Worm (Caenorhabditis elegans) whole organism, young adult: ENCODE data around the gene npl-10.

Experiments used
- F10E7.11 ChIP-seq: sonication (generic microtip); optimal IDR thresholded peaks from 2 replicates; lab custom pipeline; 2017; ENCODE audit warnings: mild to moderate bottlenecking, missing genetic modification characterization, moderate library complexity, missing compliant biosample characterization
- F22D6.2 ChIP-seq: sonication (generic microtip); optimal IDR thresholded peaks from 2 replicates; lab custom pipeline; 2016; ENCODE audit warnings: mild to moderate bottlenecking, missing genetic modification characterization, missing compliant biosample characterization
- F37B4.10 ChIP-seq: fragments of 200-800 bp; sonication (Bioruptor generic); IDR thresholded peaks from 2 replicates; pipeline ENCODE4 v1.3.6; 2022; ENCODE audit warnings: missing genetic modification characterization, missing compliant biosample characterization
- F39B2.1 ChIP-seq: fragments of 200-800 bp; sonication (Bioruptor generic); IDR thresholded peaks from 2 replicates; pipeline ENCODE4 v1.3.6; 2022; ENCODE audit warnings: missing genetic modification reagents, missing genetic modification characterization, missing compliant biosample characterization
- K11D2.4 ChIP-seq: fragments of 200-800 bp; sonication (Bioruptor generic); IDR thresholded peaks from 2 replicates; pipeline ENCODE4 v1.3.6; 2022; ENCODE audit warnings: missing genetic modification reagents, missing genetic modification characterization, missing compliant biosample characterization
- K12H6.12 ChIP-seq: fragments of 200-800 bp; sonication (Bioruptor generic); optimal IDR thresholded peaks from 2 replicates; lab custom pipeline; 2018; ENCODE audit warnings: mild to moderate bottlenecking, missing genetic modification characterization, missing compliant biosample characterization
- T07F8.4 ChIP-seq: sonication (generic microtip); optimal IDR thresholded peaks from 2 replicates; lab custom pipeline; 2016; ENCODE audit warnings: mild to moderate bottlenecking, missing genetic modification characterization, moderate library complexity, missing compliant biosample characterization
- Y53F4B.3 ChIP-seq: fragments of 200-800 bp; sonication (Bioruptor generic); IDR thresholded peaks from 2 replicates; pipeline ENCODE4 v1.3.6; 2022; ENCODE audit warnings: missing genetic modification reagents, missing genetic modification characterization, missing compliant biosample characterization
- Y56A3A.18 ChIP-seq: fragments of 200-800 bp; sonication (Bioruptor generic); IDR thresholded peaks from 2 replicates; pipeline ENCODE4 v1.3.6; 2022; ENCODE audit warnings: missing genetic modification reagents, missing genetic modification characterization, missing compliant biosample characterization
- Y67H2A.10 ChIP-seq: fragments of 200-800 bp; sonication (Bioruptor generic); conservative IDR thresholded peaks from 2 replicates; pipeline ENCODE4 v1.3.6; 2022; ENCODE audit warnings: missing genetic modification reagents, missing genetic modification characterization, missing compliant biosample characterization
- Y79H2A.3 ChIP-seq: fragments of 200-800 bp; sonication (Bioruptor generic); conservative IDR thresholded peaks from 2 replicates; pipeline ENCODE4 v1.3.6; 2022; ENCODE audit warnings: missing genetic modification reagents, missing genetic modification characterization, missing compliant biosample characterization
- Y95B8A.8 ChIP-seq: fragments of 200-800 bp; sonication (Bioruptor generic); IDR thresholded peaks from 2 replicates; pipeline ENCODE4 v1.3.6; 2022; ENCODE audit warnings: missing genetic modification reagents, missing genetic modification characterization, missing compliant biosample characterization
- aptf-2 ChIP-seq: fragments of 200-800 bp; sonication (Bioruptor generic); conservative IDR thresholded peaks from 2 replicates; pipeline ENCODE4 v1.3.6; 2022; ENCODE audit warnings: missing genetic modification reagents, missing genetic modification characterization, missing compliant biosample characterization
- atf-7 ChIP-seq: sonication (generic microtip); optimal IDR thresholded peaks from 2 replicates; lab custom pipeline; 2017; ENCODE audit warnings: mild to moderate bottlenecking, missing genetic modification characterization, missing compliant biosample characterization
- bed-1 ChIP-seq: fragments of 200-800 bp; sonication (Bioruptor generic); IDR thresholded peaks from 2 replicates; pipeline ENCODE4 v1.3.6; 2022; ENCODE audit warnings: missing genetic modification reagents, missing genetic modification characterization, missing compliant biosample characterization
- cebp-1 ChIP-seq, 2 experiments: fragments of 200-800 bp in 1 of 2; sonication (Bioruptor generic) in 1 of 2; sonication (generic microtip) in 1 of 2; IDR thresholded peaks in 1 of 2; optimal IDR thresholded peaks in 1 of 2; 2 replicates each; pipeline versions ENCODE4 v1.3.6 to Lab custom; 2017 to 2022; ENCODE audit warnings: missing compliant biosample characterization in 2 of 2, missing genetic modification characterization in 2 of 2, mild to moderate bottlenecking in 1 of 2, missing genetic modification reagents in 1 of 2, moderate library complexity in 1 of 2
- ceh-27 ChIP-seq: fragments of 200-800 bp; sonication (Bioruptor generic); optimal IDR thresholded peaks from 2 replicates; lab custom pipeline; 2018; ENCODE audit warnings: mild to moderate bottlenecking, missing genetic modification characterization, moderate library complexity, missing compliant biosample characterization
- ceh-58 ChIP-seq: fragments of 200-800 bp; sonication (Bioruptor generic); IDR thresholded peaks from 2 replicates; pipeline ENCODE4 v1.3.6; 2022; ENCODE audit warnings: missing genetic modification characterization, missing compliant biosample characterization
- ceh-79 ChIP-seq: sonication (generic microtip); optimal IDR thresholded peaks from 2 replicates; lab custom pipeline; 2017; ENCODE audit warnings: mild to moderate bottlenecking, missing genetic modification characterization, missing compliant biosample characterization
- chd-7 ChIP-seq: sonication (generic microtip); optimal IDR thresholded peaks from 2 replicates; lab custom pipeline; 2016; ENCODE audit warnings: mild to moderate bottlenecking, missing genetic modification characterization, moderate library complexity, missing compliant biosample characterization
- dox-1 ChIP-seq: fragments of 200-800 bp; sonication (Bioruptor generic); IDR thresholded peaks from 2 replicates; pipeline ENCODE4 v1.3.6; 2022; ENCODE audit warnings: missing genetic modification reagents, missing genetic modification characterization, missing compliant biosample characterization
- efl-1 ChIP-seq: fragments of 150-350 bp; optimal IDR thresholded peaks from 2 replicates; lab custom pipeline; 2014; ENCODE audit warnings: missing biosample characterization, missing genetic modification reagents, missing genetic modification characterization
- egl-18 ChIP-seq: fragments of 200-800 bp; sonication (Bioruptor generic); IDR thresholded peaks from 2 replicates; pipeline ENCODE4 v1.3.6; 2022; ENCODE audit warnings: missing genetic modification reagents, missing genetic modification characterization, missing compliant biosample characterization
- egrh-3 ChIP-seq: fragments of 200-800 bp; sonication (Bioruptor generic); IDR thresholded peaks from 2 replicates; pipeline ENCODE4 v1.3.6; 2022; ENCODE audit warnings: missing genetic modification reagents, missing genetic modification characterization, missing compliant biosample characterization
- ets-4 ChIP-seq: fragments of 200-800 bp; sonication (Bioruptor generic); optimal IDR thresholded peaks from 2 replicates; lab custom pipeline; 2018; ENCODE audit warnings: mild to moderate bottlenecking, missing genetic modification characterization, missing compliant biosample characterization
- hlh-26 ChIP-seq: fragments of 200-800 bp; sonication (Bioruptor generic); conservative IDR thresholded peaks from 2 replicates; pipeline ENCODE4 v1.3.6; 2022; ENCODE audit warnings: missing genetic modification reagents, missing genetic modification characterization, missing compliant biosample characterization
- hsf-1 ChIP-seq: fragments of 200-800 bp; sonication (Bioruptor generic); IDR thresholded peaks from 2 replicates; pipeline ENCODE4 v1.3.6; 2022; ENCODE audit warnings: missing genetic modification reagents, missing genetic modification characterization, missing compliant biosample characterization
- lag-1 ChIP-seq: fragments of 200-800 bp; sonication (Bioruptor generic); IDR thresholded peaks from 2 replicates; pipeline ENCODE4 v1.3.6; 2022; ENCODE audit warnings: missing genetic modification reagents, missing genetic modification characterization, missing compliant biosample characterization
- let-526 ChIP-seq: fragments of 200-800 bp; sonication (Bioruptor generic); IDR thresholded peaks from 2 replicates; pipeline ENCODE4 v1.3.6; 2022; ENCODE audit warnings: missing genetic modification reagents, missing genetic modification characterization, missing compliant biosample characterization
- lin-26 ChIP-seq: fragments of 200-800 bp; sonication (Bioruptor generic); IDR thresholded peaks from 2 replicates; pipeline ENCODE4 v1.3.6; 2022; ENCODE audit warnings: missing genetic modification reagents, missing genetic modification characterization, missing compliant biosample characterization
- mel-28 ChIP-seq: sonication (generic microtip); optimal IDR thresholded peaks from 2 replicates; lab custom pipeline; 2016; ENCODE audit warnings: borderline replicate concordance, mild to moderate bottlenecking, missing genetic modification characterization, missing compliant biosample characterization
- mes-4 ChIP-seq: sonication (generic microtip); optimal IDR thresholded peaks from 2 replicates; lab custom pipeline; 2016; ENCODE audit warnings: missing genotype, missing genetic modification characterization, missing compliant biosample characterization
- nfya-2 ChIP-seq: fragments of 200-800 bp; sonication (Bioruptor generic); IDR thresholded peaks from 2 replicates; pipeline ENCODE4 v1.3.6; 2022; ENCODE audit warnings: missing genetic modification reagents, missing genetic modification characterization, missing compliant biosample characterization
- nhr-120 ChIP-seq: fragments of 200-800 bp; sonication (Bioruptor generic); IDR thresholded peaks from 2 replicates; pipeline ENCODE4 v1.3.6; 2022; ENCODE audit warnings: missing genetic modification characterization, missing compliant biosample characterization
- nhr-179 ChIP-seq: sonication (generic microtip); optimal IDR thresholded peaks from 2 replicates; lab custom pipeline; 2016; ENCODE audit warnings: mild to moderate bottlenecking, missing genetic modification characterization, missing compliant biosample characterization
- nhr-27 ChIP-seq: fragments of 200-800 bp; sonication (Bioruptor generic); optimal IDR thresholded peaks from 2 replicates; lab custom pipeline; 2018; ENCODE audit warnings: mild to moderate bottlenecking, missing genetic modification characterization, moderate library complexity, missing compliant biosample characterization
- nhr-80 ChIP-seq: sonication (generic microtip); optimal IDR thresholded peaks from 2 replicates; lab custom pipeline; 2016; ENCODE audit warnings: missing genetic modification characterization, missing compliant biosample characterization
- rcor-1 ChIP-seq: fragments of 200-800 bp; sonication (Bioruptor generic); IDR thresholded peaks from 2 replicates; pipeline ENCODE4 v1.3.6; 2022; ENCODE audit warnings: missing genetic modification reagents, missing genetic modification characterization, missing compliant biosample characterization
- rec-8 ChIP-seq, 2 experiments: sonication (generic microtip); optimal IDR thresholded peaks; 2 replicates each; lab custom pipeline; 2016; ENCODE audit warnings: mild to moderate bottlenecking in 2 of 2, missing genetic modification characterization in 2 of 2, missing genetic modification reagents in 2 of 2, missing genotype in 2 of 2, missing biosample characterization in 1 of 2, missing compliant biosample characterization in 1 of 2, moderate library complexity in 1 of 2
- snpc-1.1 ChIP-seq: sonication (generic microtip); optimal IDR thresholded peaks from 2 replicates; lab custom pipeline; 2017; ENCODE audit warnings: missing genetic modification characterization, mild to moderate bottlenecking, missing compliant biosample characterization, antibody characterized with exemption, moderate library complexity, missing genotype, missing genetic modification reagents; ENCODE audit not compliant: insufficient read depth
- snpc-1.3 ChIP-seq: sonication (generic microtip); optimal IDR thresholded peaks from 2 replicates; lab custom pipeline; 2017; ENCODE audit warnings: missing genetic modification characterization, mild to moderate bottlenecking, missing compliant biosample characterization, antibody characterized with exemption, moderate library complexity, missing genotype, missing genetic modification reagents; ENCODE audit not compliant: insufficient read depth
- snpc-3.4 ChIP-seq: sonication (generic microtip); optimal IDR thresholded peaks from 2 replicates; lab custom pipeline; 2017; ENCODE audit warnings: missing genetic modification characterization, mild to moderate bottlenecking, missing compliant biosample characterization, antibody characterized with exemption, moderate library complexity, missing genotype, missing genetic modification reagents
- somi-1 ChIP-seq: fragments of 200-800 bp; sonication (Bioruptor generic); optimal IDR thresholded peaks from 2 replicates; lab custom pipeline; 2018; ENCODE audit warnings: mild to moderate bottlenecking, missing genetic modification characterization, missing compliant biosample characterization
- tbx-9 ChIP-seq: sonication (generic microtip); optimal IDR thresholded peaks from 2 replicates; lab custom pipeline; 2016; ENCODE audit warnings: borderline replicate concordance, missing genetic modification characterization, inconsistent platforms, missing compliant biosample characterization
- xnd-1 ChIP-seq: sonication (generic microtip); optimal IDR thresholded peaks from 2 replicates; lab custom pipeline; 2016; ENCODE audit warnings: missing genotype, missing genetic modification reagents, missing genetic modification characterization, missing compliant biosample characterization
- ztf-3 ChIP-seq: fragments of 200-800 bp; sonication (Bioruptor generic); optimal IDR thresholded peaks from 2 replicates; lab custom pipeline; 2018; ENCODE audit warnings: mild to moderate bottlenecking, missing genetic modification characterization, missing compliant biosample characterization
- ztf-6 ChIP-seq: fragments of 200-800 bp; sonication (Bioruptor generic); IDR thresholded peaks from 2 replicates; pipeline ENCODE4 v1.3.6; 2022; ENCODE audit warnings: missing genetic modification reagents, missing genetic modification characterization, missing compliant biosample characterization

npl-10 gene

DNA sequence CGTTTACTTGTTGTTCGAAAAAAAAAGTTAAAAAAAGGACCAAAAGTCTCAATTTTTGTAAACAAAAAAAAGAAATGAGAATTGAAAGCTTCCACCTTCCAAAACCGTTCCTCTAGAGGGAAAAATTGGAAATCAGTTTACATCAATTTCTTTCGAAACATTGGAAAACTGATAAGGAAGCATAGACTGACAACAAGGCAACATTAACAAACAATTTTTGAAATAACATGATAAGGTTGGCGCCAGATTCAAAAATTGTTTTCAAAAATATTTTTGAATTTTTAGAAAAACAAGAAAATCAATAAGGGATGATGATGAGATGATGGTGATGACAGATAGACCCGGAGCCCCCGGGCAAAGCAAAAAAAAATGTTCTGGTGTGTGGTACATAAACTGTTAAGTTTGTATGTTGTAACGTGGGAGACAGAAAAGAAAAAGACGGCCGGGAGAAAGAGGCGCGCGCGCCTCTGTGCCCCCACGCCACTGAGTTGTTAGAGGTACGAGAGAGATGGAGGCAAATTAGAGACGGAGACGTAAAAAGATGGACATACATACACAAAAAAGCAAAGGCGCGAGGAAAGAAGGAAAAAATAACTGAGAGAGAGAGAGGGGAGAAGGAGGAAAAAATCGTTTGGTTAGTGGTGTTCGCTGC, 44.4 kb upstream of the npl-10 start (continued):
- no peak for TF ChIP-seq aptf-2
- no peak for TF ChIP-seq nhr-27 (tag; lab: Kevin White, UChicago)
- no peak for TF ChIP-seq ceh-58 (GFP tag; lab: Robert Waterston, UW)
- no peak for TF ChIP-seq rec-8 (tag; optimal IDR thresholded peaks at IDR 0.05; lab: Kevin White, UChicago)
- no peak for TF ChIP-seq ztf-3 (GFP tag; lab: Kevin White, UChicago)
- TF ChIP-seq ztf-6 (GFP tag; lab: Robert Waterston, UW) = no peak
- TF ChIP-seq hlh-26 (GFP tag; lab: Robert Waterston, UW) = no peak
- TF ChIP-seq F39B2.1 = no peak
- TF ChIP-seq tbx-9 (tag; lab: Kevin White, UChicago) = no peak
- no peak for TF ChIP-seq Y79H2A.3 (GFP tag; lab: Robert Waterston, UW)
- TF ChIP-seq F37B4.10 (GFP tag; lab: Robert Waterston, UW) = no peak
- TF ChIP-seq atf-7 (tag; lab: Kevin White, UChicago) = peak; percentile 37
- no peak for TF ChIP-seq let-526 (GFP tag; lab: Robert Waterston, UW)
- no peak for TF ChIP-seq xnd-1 (tag; lab: Kevin White, UChicago)
- no peak for TF ChIP-seq rcor-1 (GFP tag; lab: Robert Waterston, UW)
- TF ChIP-seq bed-1 (GFP tag; lab: Robert Waterston, UW) = no peak
- no peak for TF ChIP-seq Y56A3A.18 (GFP tag; lab: Robert Waterston, UW)
- no peak for TF ChIP-seq lag-1 (GFP tag; lab: Robert Waterston, UW)
- TF ChIP-seq nhr-179 (tag; lab: Kevin White, UChicago) = no peak
- no peak for TF ChIP-seq F22D6.2 (tag; lab: Kevin White, UChicago)
- TF ChIP-seq mes-4 (tag; lab: Kevin White, UChicago) = no peak
- no peak for TF ChIP-seq snpc-3.4 (tag; lab: Kevin White, UChicago)
- no peak for TF ChIP-seq Y95B8A.8 (GFP tag; lab: Robert Waterston, UW)
- TF ChIP-seq ceh-79 (tag; lab: Kevin White, UChicago) = no peak
- peak; percentile 15 for TF ChIP-seq ceh-27
- peak; percentile 70 for TF ChIP-seq nhr-80 (tag; lab: Kevin White, UChicago)
- no peak for TF ChIP-seq F10E7.11
- no peak for TF ChIP-seq T07F8.4
- TF ChIP-seq egrh-3 = no peak
- TF ChIP-seq Y53F4B.3 (GFP tag; lab: Robert Waterston, UW) = no peak
- peak; percentile 71; the same call in 1 of the 2 replicates for TF ChIP-seq K11D2.4 (GFP tag; lab: Robert Waterston, UW)
- peak; percentile 3 for TF ChIP-seq somi-1 (GFP tag; lab: Kevin White, UChicago)
- TF ChIP-seq chd-7 (tag; lab: Kevin White, UChicago) = peak; percentile 40
- no peak for TF ChIP-seq Y67H2A.10
- TF ChIP-seq nhr-120 = no peak
- TF ChIP-seq efl-1 (GFP tag; lab: Kevin White, UChicago) = peak; percentile 5
- no peak for TF ChIP-seq mel-28 (tag; lab: Kevin White, UChicago)
- 0 out of 2 replicates have a peak, but pooled peaks have one; percentile 19 for TF ChIP-seq lin-26 (GFP tag; lab: Robert Waterston, UW)
- TF ChIP-seq dox-1 (GFP tag; lab: Robert Waterston, UW) = peak; percentile 75
- TF ChIP-seq nfya-2 (GFP tag; lab: Robert Waterston, UW) = no peak
- TF ChIP-seq egl-18 = no peak
- peak; percentile 69 for TF ChIP-seq K12H6.12 (tag; lab: Kevin White, UChicago)
- no peak for TF ChIP-seq snpc-1.3 (tag; lab: Kevin White, UChicago)
- no peak for TF ChIP-seq hsf-1 (GFP tag; lab: Robert Waterston, UW)
- peak; percentile 25; the same call in 1 of the 2 replicates for TF ChIP-seq cebp-1 (GFP tag; IDR thresholded peaks at IDR 0.05; lab: Robert Waterston, UW)
- TF ChIP-seq cebp-1 (tag; optimal IDR thresholded peaks at IDR 0.05; lab: Kevin White, UChicago) = peak; percentile 67
- no peak for TF ChIP-seq snpc-1.1 (tag; lab: Kevin White, UChicago)
- no peak for TF ChIP-seq ets-4 (GFP tag; lab: Kevin White, UChicago)
